Worm (Caenorhabditis elegans) whole organism, L1 larva: ENCODE results near the gene ska-3.
A peak's percentile ranks its signal among the peaks of the same experiment; 100 is the strongest.

Source experiments
- aha-1 ChIP-seq: fragments of 150-350 bp; optimal IDR thresholded peaks from 2 replicates; lab custom pipeline; 2014; ENCODE audit warnings: missing biosample characterization, missing genetic modification characterization
- aly-2 ChIP-seq: fragments of 150-350 bp; optimal IDR thresholded peaks from 2 replicates; lab custom pipeline; 2014; ENCODE audit warnings: missing biosample characterization, missing genetic modification characterization
- ceh-82 ChIP-seq, 3 experiments: fragments of 150-350 bp in 1 of 3; sonication (generic microtip) in 2 of 3; optimal IDR thresholded peaks; 2 replicates each; lab custom pipeline; 2014 to 2017; ENCODE audit warnings: missing biosample characterization in 3 of 3, missing genetic modification characterization in 3 of 3
- elt-2 ChIP-seq: sonication (generic microtip); optimal IDR thresholded peaks from 2 replicates; lab custom pipeline; 2016; ENCODE audit warnings: missing genetic modification characterization, mild to moderate bottlenecking, inconsistent platforms, missing compliant biosample characterization, missing genetic modification reagents
- lin-13 ChIP-seq: fragments of 150-350 bp; optimal IDR thresholded peaks from 2 replicates; lab custom pipeline; 2014; ENCODE audit warnings: missing biosample characterization, missing genetic modification reagents, missing genetic modification characterization
- lin-35 ChIP-seq, 2 experiments: fragments of 150-350 bp; optimal IDR thresholded peaks; 2 replicates each; lab custom pipeline; 2014; ENCODE audit warnings: missing biosample characterization in 2 of 2, missing genetic modification characterization in 2 of 2, missing genetic modification reagents in 2 of 2
- lin-39 ChIP-seq: fragments of 150-350 bp; optimal IDR thresholded peaks from 2 replicates; lab custom pipeline; 2014; ENCODE audit warnings: missing biosample characterization, missing genetic modification reagents, missing genetic modification characterization
- mdl-1 ChIP-seq, 2 experiments: fragments of 150-350 bp; optimal IDR thresholded peaks; 2 replicates each; lab custom pipeline; 2014 to 2017; ENCODE audit warnings: missing biosample characterization in 2 of 2, missing genetic modification characterization in 2 of 2, inconsistent platforms in 1 of 2
- mep-1 ChIP-seq: fragments of 150-350 bp; optimal IDR thresholded peaks from 2 replicates; lab custom pipeline; 2014; ENCODE audit warnings: missing biosample characterization, missing genetic modification characterization
- nhr-11 ChIP-seq: fragments of 150-350 bp; optimal IDR thresholded peaks from 2 replicates; lab custom pipeline; 2014; ENCODE audit warnings: missing biosample characterization, missing genetic modification characterization
- nhr-12 ChIP-seq: sonication (generic microtip); optimal IDR thresholded peaks from 2 replicates; lab custom pipeline; 2017; ENCODE audit warnings: missing biosample characterization, missing genetic modification characterization
- nhr-28 ChIP-seq: fragments of 150-350 bp; optimal IDR thresholded peaks from 2 replicates; lab custom pipeline; 2014; ENCODE audit warnings: missing biosample characterization, missing genetic modification characterization
- pag-3 ChIP-seq: sonication (generic microtip); optimal IDR thresholded peaks from 2 replicates; lab custom pipeline; 2017; ENCODE audit warnings: missing genetic modification characterization, mild to moderate bottlenecking, missing compliant biosample characterization, antibody characterized with exemption, borderline replicate concordance; ENCODE audit not compliant: insufficient read depth
- snpc-4 ChIP-seq: fragments of 150-350 bp; optimal IDR thresholded peaks from 2 replicates; lab custom pipeline; 2014; ENCODE audit warnings: missing biosample characterization, missing genetic modification characterization

- TF ChIP-seq mep-1 (tag; lab: Kevin White, UChicago) (peak; percentile 49), nhr-28 (tag; lab: Kevin White, UChicago) (no peak), nhr-12 (tag; lab: Kevin White, UChicago) (no peak), nhr-11 (no peak), aha-1 (tag; lab: Kevin White, UChicago) (no peak), elt-2 (tag; lab: Kevin White, UChicago) (no peak), ceh-82 (tag; optimal IDR thresholded peaks at IDR 0.05; lab: Kevin White, UChicago) (peak in 2 of 3 experiments; percentile 12 to 15), lin-13 (GFP tag; lab: Kevin White, UChicago) (no peak), aly-2 (tag; lab: Kevin White, UChicago) (no peak), snpc-4 (tag; lab: Kevin White, UChicago) (no peak), mdl-1 (tag; optimal IDR thresholded peaks at IDR 0.05; lab: Kevin White, UChicago) (no peak), pag-3 (no peak), lin-39 (no peak), lin-35 (GFP tag; optimal IDR thresholded peaks at IDR 0.05; lab: Kevin White, UChicago) (peak; percentile 16 to 28)
These were observed 10.8 kb downstream of the ska-3 start for ce11 chrIII:5667952-5668489.
